Fruit fly (Drosophila melanogaster) whole organism, embryonic: ENCODE measurements around the gene CG10252.
A peak's percentile ranks its signal among the peaks of the same experiment; 100 is the strongest.

Source experiments
- Aef1 ChIP-seq: fragments of 200-800 bp; sonication (Bioruptor generic); IDR thresholded peaks from 3 replicates; pipeline ENCODE4 v1.3.6; 2022; ENCODE audit warnings: missing biosample characterization, missing genetic modification characterization
- CG10147 ChIP-seq: fragments of 200-800 bp; sonication (Bioruptor generic); optimal IDR thresholded peaks from 2 replicates; lab custom pipeline; 2019; ENCODE audit warnings: missing biosample characterization, mild to moderate bottlenecking, missing genetic modification characterization, moderate library complexity
- CG10209 ChIP-seq: fragments of 200-800 bp; sonication (Bioruptor generic); optimal IDR thresholded peaks from 3 replicates; lab custom pipeline; 2017; ENCODE audit warnings: missing biosample characterization, mild to moderate bottlenecking, missing genetic modification characterization, missing genetic modification reagents
- CG1024 ChIP-seq: fragments of 200-800 bp; sonication (Bioruptor generic); IDR thresholded peaks from 2 replicates; pipeline ENCODE4 v1.3.6; 2022; ENCODE audit warnings: missing biosample characterization, missing genetic modification characterization
- CG10321 ChIP-seq: fragments of 200-800 bp; sonication (Bioruptor generic); IDR thresholded peaks from 2 replicates; pipeline ENCODE4 v1.3.6; 2022; ENCODE audit warnings: missing biosample characterization, missing genetic modification characterization
- CG12071 ChIP-seq: fragments of 200-800 bp; sonication (Bioruptor generic); optimal IDR thresholded peaks from 3 replicates; lab custom pipeline; 2018; ENCODE audit warnings: missing biosample characterization, mild to moderate bottlenecking, missing genetic modification characterization
- CG12744 ChIP-seq: fragments of 200-800 bp; sonication (Bioruptor generic); optimal IDR thresholded peaks from 2 replicates; lab custom pipeline; 2016; ENCODE audit warnings: missing biosample characterization, missing genetic modification characterization
- CG14014 ChIP-seq: fragments of 200-800 bp; sonication (Bioruptor generic); IDR thresholded peaks from 2 replicates; pipeline ENCODE4 v1.3.6; 2022; ENCODE audit warnings: missing biosample characterization, missing genetic modification characterization
- CG15269 ChIP-seq: fragments of 200-800 bp; sonication (Bioruptor generic); optimal IDR thresholded peaks from 2 replicates; lab custom pipeline; 2018; ENCODE audit warnings: missing biosample characterization, mild to moderate bottlenecking, missing genetic modification characterization, moderate library complexity
- CG1602 ChIP-seq: fragments of 200-800 bp; sonication (Bioruptor generic); optimal IDR thresholded peaks from 3 replicates; lab custom pipeline; 2016; ENCODE audit warnings: missing biosample characterization, missing genetic modification characterization
- CG1647 ChIP-seq: fragments of 200-800 bp; sonication (Bioruptor generic); optimal IDR thresholded peaks from 3 replicates; lab custom pipeline; 2016; ENCODE audit warnings: missing biosample characterization, missing genetic modification characterization
- CG16779 ChIP-seq: fragments of 200-800 bp; sonication (Bioruptor generic); IDR thresholded peaks from 2 replicates; pipeline ENCODE4 v1.3.6; 2022; ENCODE audit warnings: missing biosample characterization, missing genetic modification characterization
- CG17568 ChIP-seq: fragments of 200-800 bp; sonication (Bioruptor generic); optimal IDR thresholded peaks from 2 replicates; lab custom pipeline; 2018; ENCODE audit warnings: missing biosample characterization, mild to moderate bottlenecking, missing genetic modification characterization, moderate library complexity
- CG18476 ChIP-seq: fragments of 200-800 bp; sonication (Bioruptor generic); optimal IDR thresholded peaks from 2 replicates; lab custom pipeline; 2016; ENCODE audit warnings: missing biosample characterization, mild to moderate bottlenecking, missing genetic modification characterization
- CG30403 ChIP-seq: fragments of 200-800 bp; sonication (Bioruptor generic); optimal IDR thresholded peaks from 3 replicates; lab custom pipeline; 2016; ENCODE audit warnings: missing biosample characterization, missing genetic modification characterization
- CG32532 ChIP-seq: fragments of 200-800 bp; sonication (Bioruptor generic); IDR thresholded peaks from 2 replicates; pipeline ENCODE4 v1.3.6; 2022; ENCODE audit warnings: missing biosample characterization, missing genetic modification characterization
- CG4282 ChIP-seq: fragments of 200-800 bp; sonication (Bioruptor generic); optimal IDR thresholded peaks from 2 replicates; lab custom pipeline; 2016; ENCODE audit warnings: missing biosample characterization, missing genetic modification characterization
- CG4328 ChIP-seq: fragments of 200-800 bp; sonication (Bioruptor generic); optimal IDR thresholded peaks from 3 replicates; lab custom pipeline; 2017; ENCODE audit warnings: missing biosample characterization, missing genetic modification reagents, missing genetic modification characterization
- CG4730 ChIP-seq: fragments of 200-800 bp; sonication (Bioruptor generic); IDR thresholded peaks from 2 replicates; pipeline ENCODE4 v1.3.6; 2022; ENCODE audit warnings: missing biosample characterization, missing genetic modification characterization
- CG4854 ChIP-seq: fragments of 200-800 bp; sonication (Bioruptor generic); optimal IDR thresholded peaks from 2 replicates; lab custom pipeline; 2016; ENCODE audit warnings: missing biosample characterization, missing genetic modification characterization, inconsistent platforms
- CG6254 ChIP-seq: fragments of 200-800 bp; sonication (Bioruptor generic); optimal IDR thresholded peaks from 3 replicates; lab custom pipeline; 2017; ENCODE audit warnings: mild to moderate bottlenecking, missing biosample characterization, missing genetic modification reagents, missing genetic modification characterization
- CG6272 ChIP-seq: fragments of 200-800 bp; sonication (Bioruptor generic); IDR thresholded peaks from 2 replicates; pipeline ENCODE4 v1.3.6; 2022; ENCODE audit warnings: missing biosample characterization, missing genetic modification characterization
- CG6683 ChIP-seq: fragments of 200-800 bp; sonication (Bioruptor generic); optimal IDR thresholded peaks from 2 replicates; lab custom pipeline; 2017; ENCODE audit warnings: missing biosample characterization, mild to moderate bottlenecking, missing genetic modification characterization, missing genetic modification reagents
- CG6689 ChIP-seq: fragments of 200-800 bp; sonication (Bioruptor generic); IDR thresholded peaks from 2 replicates; pipeline ENCODE4 v1.3.6; 2022; ENCODE audit warnings: missing biosample characterization, missing genetic modification characterization
- CG6765 ChIP-seq: fragments of 200-800 bp; sonication (Bioruptor generic); optimal IDR thresholded peaks from 3 replicates; lab custom pipeline; 2017; ENCODE audit warnings: missing biosample characterization, mild to moderate bottlenecking, missing genetic modification characterization
- CG6854 ChIP-seq: fragments of 200-800 bp; sonication (Bioruptor generic); optimal IDR thresholded peaks from 3 replicates; lab custom pipeline; 2017; ENCODE audit warnings: missing biosample characterization, mild to moderate bottlenecking, missing genetic modification characterization
- CG7357 ChIP-seq: fragments of 200-800 bp; sonication (Bioruptor generic); IDR thresholded peaks from 3 replicates; pipeline ENCODE4 v1.3.6; 2022; ENCODE audit warnings: missing biosample characterization, missing genetic modification characterization
- CG7839 ChIP-seq: fragments of 200-800 bp; sonication (Bioruptor generic); optimal IDR thresholded peaks from 3 replicates; lab custom pipeline; 2018; ENCODE audit warnings: missing biosample characterization, mild to moderate bottlenecking, missing genetic modification characterization, moderate library complexity
- CG9437 ChIP-seq: fragments of 200-800 bp; sonication (Bioruptor generic); optimal IDR thresholded peaks from 2 replicates; lab custom pipeline; 2018; ENCODE audit warnings: missing biosample characterization, mild to moderate bottlenecking, missing genetic modification characterization
- Dll ChIP-seq: fragments of 200-800 bp; sonication (Bioruptor generic); IDR thresholded peaks from 4 replicates; pipeline ENCODE4 v1.3.6; 2022; ENCODE audit warnings: missing biosample characterization, missing genetic modification characterization; ENCODE audit not compliant: partially characterized antibody
- ERR ChIP-seq: fragments of 200-800 bp; sonication (Bioruptor generic); optimal IDR thresholded peaks from 2 replicates; lab custom pipeline; 2016; ENCODE audit warnings: missing biosample characterization, missing genetic modification characterization
- H2.0 ChIP-seq: fragments of 200-800 bp; sonication (Bioruptor generic); IDR thresholded peaks from 2 replicates; pipeline ENCODE4 v1.3.6; 2022; ENCODE audit warnings: missing biosample characterization, missing genetic modification characterization
- Hsf ChIP-seq: fragments of 200-800 bp; sonication (Bioruptor generic); optimal IDR thresholded peaks from 3 replicates; lab custom pipeline; 2016; ENCODE audit warnings: missing biosample characterization, missing genetic modification characterization
- NC2β ChIP-seq: fragments of 200-800 bp; sonication (Bioruptor generic); optimal IDR thresholded peaks from 2 replicates; lab custom pipeline; 2016; ENCODE audit warnings: missing biosample characterization, missing genetic modification characterization
- Rfx ChIP-seq: fragments of 200-800 bp; sonication (Bioruptor generic); IDR thresholded peaks from 2 replicates; pipeline ENCODE4 v1.3.6; 2022; ENCODE audit warnings: missing biosample characterization, missing genetic modification characterization
- aop ChIP-seq: fragments of 200-800 bp; sonication (Bioruptor generic); IDR thresholded peaks from 2 replicates; pipeline ENCODE4 v1.3.6; 2022; ENCODE audit warnings: missing biosample characterization, missing genetic modification characterization
- crp ChIP-seq, 2 experiments: fragments of 200-800 bp; sonication (Bioruptor generic); optimal IDR thresholded peaks; 2 replicates in 1 of 2; 3 replicates in 1 of 2; lab custom pipeline; 2017; ENCODE audit warnings: missing biosample characterization in 2 of 2, missing genetic modification characterization in 2 of 2, mild to moderate bottlenecking in 1 of 2, moderate library complexity in 1 of 2
- gce ChIP-seq: fragments of 200-800 bp; sonication (Bioruptor generic); IDR thresholded peaks from 3 replicates; pipeline ENCODE4 v1.3.6; 2022; ENCODE audit warnings: missing biosample characterization, missing genetic modification characterization
- gcm ChIP-seq: fragments of 200-800 bp; sonication (Bioruptor generic); optimal IDR thresholded peaks from 2 replicates; lab custom pipeline; 2019; ENCODE audit warnings: missing biosample characterization, mild to moderate bottlenecking, missing genetic modification characterization, moderate library complexity
- gem ChIP-seq: fragments of 200-800 bp; sonication (Bioruptor generic); optimal IDR thresholded peaks from 2 replicates; lab custom pipeline; 2019; ENCODE audit warnings: missing biosample characterization, mild to moderate bottlenecking, missing genetic modification characterization, moderate library complexity
- ind ChIP-seq: fragments of 200-800 bp; sonication (Bioruptor generic); optimal IDR thresholded peaks from 3 replicates; lab custom pipeline; 2016; ENCODE audit warnings: missing biosample characterization, missing genetic modification characterization
- jigr1 ChIP-seq: fragments of 200-800 bp; sonication (Bioruptor generic); IDR thresholded peaks from 3 replicates; pipeline ENCODE4 v1.3.6; 2022; ENCODE audit warnings: missing biosample characterization, missing genetic modification characterization
- jumu ChIP-seq: fragments of 200-800 bp; sonication (Bioruptor generic); optimal IDR thresholded peaks from 3 replicates; lab custom pipeline; 2016; ENCODE audit warnings: missing biosample characterization, missing genetic modification characterization
- ken ChIP-seq: fragments of 200-800 bp; sonication (Bioruptor generic); IDR thresholded peaks from 3 replicates; pipeline ENCODE4 v1.3.6; 2022; ENCODE audit warnings: missing biosample characterization, missing genetic modification characterization
- lola ChIP-seq, 3 experiments: fragments of >200 bp in 2 of 3; fragments of 200-800 bp in 1 of 3; sonication (Bioruptor generic) in 1 of 3; optimal IDR thresholded peaks; 2 replicates each; lab custom pipeline; 2017 to 2019; ENCODE audit warnings: missing biosample characterization in 3 of 3, missing genetic modification characterization in 3 of 3, mild to moderate bottlenecking in 1 of 3, moderate library complexity in 1 of 3
- nom ChIP-seq: fragments of 200-800 bp; sonication (Bioruptor generic); optimal IDR thresholded peaks from 2 replicates; lab custom pipeline; 2017; ENCODE audit warnings: missing biosample characterization, missing genetic modification characterization, mild to moderate bottlenecking, moderate library complexity, missing genetic modification reagents
- otp ChIP-seq: fragments of 200-800 bp; sonication (Bioruptor generic); IDR thresholded peaks from 3 replicates; pipeline ENCODE4, ENCODE4 v1.3.6; 2022; ENCODE audit warnings: missing biosample characterization, missing genetic modification characterization
- pita ChIP-seq: fragments of 200-800 bp; sonication (Bioruptor generic); optimal IDR thresholded peaks from 2 replicates; lab custom pipeline; 2017; ENCODE audit warnings: missing biosample characterization, mild to moderate bottlenecking, missing genetic modification characterization
- trh ChIP-seq: fragments of 200-800 bp; sonication (Bioruptor generic); optimal IDR thresholded peaks from 2 replicates; lab custom pipeline; 2016; ENCODE audit warnings: missing biosample characterization, missing genetic modification characterization
- wek ChIP-seq: fragments of 200-800 bp; sonication (Bioruptor generic); optimal IDR thresholded peaks from 3 replicates; lab custom pipeline; 2018; ENCODE audit warnings: missing biosample characterization, mild to moderate bottlenecking, missing genetic modification characterization, moderate library complexity

Gene CG10252

dm6 chr3R:23723381-23724034 lies 27.5 kb upstream of the CG10252 start (continued):
- TF ChIP-seq CG9437 = no peak
- TF ChIP-seq CG4730 (GFP tag; lab: Robert Waterston, UW) = peak; percentile 17; the same call in 1 of the 2 replicates
- TF ChIP-seq CG6765 (GFP tag; lab: Kevin White, UChicago) = peak; percentile 65
- no peak for TF ChIP-seq aop (GFP tag; lab: Robert Waterston, UW)
- TF ChIP-seq CG32532 = no peak
- peak; percentile 26 for TF ChIP-seq gcm (GFP tag; lab: Kevin White, UChicago)
- no peak for TF ChIP-seq ERR (GFP tag; lab: Kevin White, UChicago)
- peak; percentile 2 for TF ChIP-seq CG15269 (tag; lab: Kevin White, UChicago)
- TF ChIP-seq CG14014 (GFP tag; lab: Robert Waterston, UW) = peak; percentile 40; the same call in 1 of the 2 replicates
- TF ChIP-seq CG1024 (GFP tag; lab: Robert Waterston, UW) = peak; percentile 77
- 0 out of 3 replicates have a peak, but pooled peaks have one; percentile 12 for TF ChIP-seq jigr1 (GFP tag; lab: Robert Waterston, UW)
- TF ChIP-seq NC2β (GFP tag; lab: Kevin White, UChicago) = no peak
- no peak for TF ChIP-seq Hsf
- no peak for TF ChIP-seq CG6689 (GFP tag; lab: Robert Waterston, UW)
- peak; percentile 94 for TF ChIP-seq CG12071
- no peak for TF ChIP-seq Aef1 (GFP tag; lab: Robert Waterston, UW)
- peak; percentile 51 for TF ChIP-seq CG10321 (GFP tag; lab: Robert Waterston, UW)
- TF ChIP-seq gem (tag; lab: Kevin White, UChicago) = peak; percentile 48
- peak; percentile 78 for TF ChIP-seq CG6683 (GFP tag; lab: Kevin White, UChicago)
- TF ChIP-seq CG30403 (GFP tag; lab: Kevin White, UChicago) = no peak
- TF ChIP-seq CG4282 = no peak
- peak; percentile 7 for TF ChIP-seq jumu (GFP tag; lab: Kevin White, UChicago)
- TF ChIP-seq Dll = no peak
- TF ChIP-seq CG4328 (GFP tag; lab: Kevin White, UChicago) = peak; percentile 83
- TF ChIP-seq Rfx (GFP tag; lab: Robert Waterston, UW) = peak; percentile 58; the same call in 1 of the 2 replicates
- peak; percentile 91 for TF ChIP-seq gce (GFP tag; lab: Robert Waterston, UW)
- no peak for TF ChIP-seq CG16779 (GFP tag; lab: Robert Waterston, UW)
- TF ChIP-seq CG7357 (GFP tag; lab: Robert Waterston, UW) = no peak
- TF ChIP-seq pita (GFP tag; lab: Kevin White, UChicago) = no peak
- TF ChIP-seq CG6272 (GFP tag; lab: Robert Waterston, UW) = no peak
- peak; percentile 71 for TF ChIP-seq CG6254 (GFP tag; lab: Kevin White, UChicago)
- TF ChIP-seq CG6854 (GFP tag; lab: Kevin White, UChicago) = peak; percentile 41
- TF ChIP-seq CG10209 (GFP tag; lab: Kevin White, UChicago) = peak; percentile 31
- no peak for TF ChIP-seq CG1602 (GFP tag; lab: Kevin White, UChicago)
- TF ChIP-seq CG18476 (GFP tag; lab: Kevin White, UChicago) = peak; percentile 37
- no peak for TF ChIP-seq crp (GFP tag; optimal IDR thresholded peaks at IDR 0.05; lab: Kevin White, UChicago)
- TF ChIP-seq lola (GFP tag; optimal IDR thresholded peaks at IDR 0.05; lab: Kevin White, UChicago) = no peak
- peak; percentile 54 for TF ChIP-seq nom (GFP tag; lab: Kevin White, UChicago)
- TF ChIP-seq CG17568 (GFP tag; lab: Kevin White, UChicago) = peak; percentile 48
- TF ChIP-seq CG12744 (GFP tag; lab: Kevin White, UChicago) = no peak
- no peak for TF ChIP-seq CG10147 (GFP tag; lab: Kevin White, UChicago)
- TF ChIP-seq ind = peak; percentile 18
- peak; percentile 83 for TF ChIP-seq wek
- TF ChIP-seq trh = peak; percentile 76
- TF ChIP-seq H2.0 (GFP tag; lab: Robert Waterston, UW) = no peak
- no peak for TF ChIP-seq CG1647 (GFP tag; lab: Kevin White, UChicago)
- peak; percentile 22 for TF ChIP-seq CG7839 (tag; lab: Kevin White, UChicago)
- TF ChIP-seq otp (GFP tag; lab: Robert Waterston, UW) = peak; percentile 75; the same call in 2 of the 3 replicates
- 0 out of 3 replicates have a peak, but pooled peaks have one; percentile 12 for TF ChIP-seq ken (GFP tag; lab: Robert Waterston, UW)
- TF ChIP-seq CG4854 (GFP tag; lab: Kevin White, UChicago) = peak; percentile 37
